Worm (Caenorhabditis elegans): ENCODE results near the gene spig-7.

ce11 chrV:1488642-1489041, 5.9 kb upstream of the spig-7 start:
- no peak for TF ChIP-seq ama-1 (optimal IDR thresholded peaks at IDR 0.05)
- TF ChIP-seq sea-1 (GFP tag; conservative IDR thresholded peaks at IDR 0.05): no peak
- no peak for TF ChIP-seq flt-1 (GFP tag; IDR thresholded peaks at IDR 0.05)
- no peak for TF ChIP-seq ceh-36 (tag; optimal IDR thresholded peaks at IDR 0.05)
- no peak for TF ChIP-seq tbx-37 (GFP tag; conservative IDR thresholded peaks at IDR 0.05)

Measured in whole organism, early embryonic.